Worm (Caenorhabditis elegans) whole organism, L1 larva: ENCODE results near the gene dnj-2.

Experiments
- C16A3.4 ChIP-seq: fragments of 150-350 bp; optimal IDR thresholded peaks from 2 replicates; lab custom pipeline; 2014; ENCODE audit warnings: missing biosample characterization, missing genetic modification characterization
- C34B4.2 ChIP-seq: sonication (generic microtip); optimal IDR thresholded peaks from 2 replicates; lab custom pipeline; 2017; ENCODE audit warnings: mild to moderate bottlenecking, missing genetic modification characterization, missing compliant biosample characterization
- aha-1 ChIP-seq: fragments of 150-350 bp; optimal IDR thresholded peaks from 2 replicates; lab custom pipeline; 2014; ENCODE audit warnings: missing biosample characterization, missing genetic modification characterization
- alr-1 ChIP-seq: fragments of 200-800 bp; sonication (Bioruptor generic); optimal IDR thresholded peaks from 2 replicates; lab custom pipeline; 2018; ENCODE audit warnings: borderline replicate concordance, mild to moderate bottlenecking, missing genetic modification characterization, missing compliant biosample characterization
- blmp-1 ChIP-seq: fragments of 150-350 bp; optimal IDR thresholded peaks from 2 replicates; lab custom pipeline; 2014; ENCODE audit warnings: missing biosample characterization, missing genetic modification characterization
- dpl-1 ChIP-seq, 3 experiments: fragments of 150-350 bp in 2 of 3; sonication (generic microtip) in 1 of 3; optimal IDR thresholded peaks; 2 replicates each; lab custom pipeline; 2014 to 2017; ENCODE audit warnings: missing biosample characterization in 3 of 3, missing genetic modification characterization in 3 of 3, missing genetic modification reagents in 3 of 3
- dsc-1 ChIP-seq: sonication (generic microtip); optimal IDR thresholded peaks from 2 replicates; lab custom pipeline; 2016; ENCODE audit warnings: mild to moderate bottlenecking, missing genetic modification characterization, missing compliant biosample characterization
- efl-1 ChIP-seq, 4 experiments: fragments of 150-350 bp; optimal IDR thresholded peaks in 3 of 4; peaks in 1 of 4; 1 replicate in 1 of 4; 2 replicates in 3 of 4; lab custom pipeline; 2014; ENCODE audit warnings: missing biosample characterization in 2 of 4, missing genetic modification characterization in 2 of 4, missing genetic modification reagents in 2 of 4
- elt-2 ChIP-seq: sonication (generic microtip); optimal IDR thresholded peaks from 2 replicates; lab custom pipeline; 2016; ENCODE audit warnings: missing genetic modification characterization, mild to moderate bottlenecking, inconsistent platforms, missing compliant biosample characterization, missing genetic modification reagents
- ets-5 ChIP-seq: fragments of 200-800 bp; sonication (Bioruptor generic); IDR thresholded peaks from 2 replicates; pipeline ENCODE4 v1.3.6; 2022; ENCODE audit warnings: missing genetic modification characterization, missing compliant biosample characterization
- fkh-10 ChIP-seq: sonication (generic microtip); optimal IDR thresholded peaks from 2 replicates; lab custom pipeline; 2017; ENCODE audit warnings: missing biosample characterization, missing genetic modification reagents, missing genetic modification characterization
- fkh-8 ChIP-seq: sonication (generic microtip); optimal IDR thresholded peaks from 2 replicates; lab custom pipeline; 2016; ENCODE audit warnings: mild to moderate bottlenecking, missing genetic modification characterization, missing compliant biosample characterization
- fos-1 ChIP-seq: fragments of 150-350 bp; optimal IDR thresholded peaks from 2 replicates; lab custom pipeline; 2014; ENCODE audit warnings: missing biosample characterization, missing genetic modification characterization
- isw-1 ChIP-seq: fragments of 200-800 bp; sonication (Bioruptor generic); IDR thresholded peaks from 2 replicates; pipeline ENCODE4 v1.3.6; 2022; ENCODE audit warnings: missing genetic modification characterization, missing compliant biosample characterization
- jun-1 ChIP-seq: fragments of 150-350 bp; optimal IDR thresholded peaks from 2 replicates; lab custom pipeline; 2014; ENCODE audit warnings: missing biosample characterization, missing genetic modification reagents, missing genetic modification characterization
- lin-13 ChIP-seq: fragments of 150-350 bp; optimal IDR thresholded peaks from 2 replicates; lab custom pipeline; 2014; ENCODE audit warnings: missing biosample characterization, missing genetic modification reagents, missing genetic modification characterization
- lin-14 ChIP-seq: fragments of 200-800 bp; sonication (Bioruptor generic); optimal IDR thresholded peaks from 2 replicates; lab custom pipeline; 2018; ENCODE audit warnings: mild to moderate bottlenecking, missing genetic modification characterization, moderate library complexity, missing compliant biosample characterization
- lin-15B ChIP-seq: fragments of 150-350 bp; sonication (generic microtip); optimal IDR thresholded peaks from 3 replicates; lab custom pipeline; 2014; ENCODE audit warnings: missing biosample characterization, missing genetic modification characterization
- lin-35 ChIP-seq, 2 experiments: fragments of 150-350 bp; optimal IDR thresholded peaks; 2 replicates each; lab custom pipeline; 2014; ENCODE audit warnings: missing biosample characterization in 2 of 2, missing genetic modification characterization in 2 of 2, missing genetic modification reagents in 2 of 2
- lsy-2 ChIP-seq, 2 experiments: fragments of 150-350 bp; optimal IDR thresholded peaks; 2 replicates each; lab custom pipeline; 2014; ENCODE audit warnings: missing biosample characterization in 2 of 2, missing genetic modification characterization in 2 of 2
- mab-9 ChIP-seq: fragments of 200-800 bp; sonication (Bioruptor generic); IDR thresholded peaks from 2 replicates; pipeline ENCODE4 v1.3.6; 2022; ENCODE audit warnings: missing genetic modification reagents, missing genetic modification characterization, missing compliant biosample characterization
- mdl-1 ChIP-seq, 2 experiments: fragments of 150-350 bp; optimal IDR thresholded peaks; 2 replicates each; lab custom pipeline; 2014 to 2017; ENCODE audit warnings: missing biosample characterization in 2 of 2, missing genetic modification characterization in 2 of 2, inconsistent platforms in 1 of 2
- mef-2 ChIP-seq: fragments of 150-350 bp; optimal IDR thresholded peaks from 2 replicates; lab custom pipeline; 2014; ENCODE audit warnings: missing biosample characterization, missing genetic modification characterization
- mep-1 ChIP-seq: fragments of 150-350 bp; optimal IDR thresholded peaks from 2 replicates; lab custom pipeline; 2014; ENCODE audit warnings: missing biosample characterization, missing genetic modification characterization
- nhr-12 ChIP-seq: sonication (generic microtip); optimal IDR thresholded peaks from 2 replicates; lab custom pipeline; 2017; ENCODE audit warnings: missing biosample characterization, missing genetic modification characterization
- nhr-237 ChIP-seq: fragments of 150-350 bp; optimal IDR thresholded peaks from 2 replicates; lab custom pipeline; 2014; ENCODE audit warnings: missing biosample characterization, missing genetic modification characterization
- nhr-28 ChIP-seq: fragments of 150-350 bp; optimal IDR thresholded peaks from 2 replicates; lab custom pipeline; 2014; ENCODE audit warnings: missing biosample characterization, missing genetic modification characterization
- nhr-71 ChIP-seq: sonication (generic microtip); optimal IDR thresholded peaks from 2 replicates; lab custom pipeline; 2016; ENCODE audit warnings: mild to moderate bottlenecking, missing genetic modification characterization, moderate library complexity, missing compliant biosample characterization
- nhr-90 ChIP-seq: sonication (generic microtip); optimal IDR thresholded peaks from 2 replicates; lab custom pipeline; 2016; ENCODE audit warnings: mild to moderate bottlenecking, missing genetic modification characterization, missing compliant biosample characterization; ENCODE audit not compliant: poor library complexity
- pag-3 ChIP-seq: sonication (generic microtip); optimal IDR thresholded peaks from 2 replicates; lab custom pipeline; 2017; ENCODE audit warnings: missing genetic modification characterization, mild to moderate bottlenecking, missing compliant biosample characterization, antibody characterized with exemption, borderline replicate concordance; ENCODE audit not compliant: insufficient read depth
- pqm-1 ChIP-seq: sonication (generic microtip); optimal IDR thresholded peaks from 3 replicates; lab custom pipeline; 2017; ENCODE audit warnings: missing biosample characterization, missing genetic modification characterization
- rnt-1 ChIP-seq: sonication (generic microtip); optimal IDR thresholded peaks from 2 replicates; lab custom pipeline; 2016; ENCODE audit warnings: mild to moderate bottlenecking, missing genetic modification characterization, moderate library complexity, missing compliant biosample characterization
- snpc-4 ChIP-seq: fragments of 150-350 bp; optimal IDR thresholded peaks from 2 replicates; lab custom pipeline; 2014; ENCODE audit warnings: missing biosample characterization, missing genetic modification characterization
- snu-23 ChIP-seq: sonication (generic microtip); optimal IDR thresholded peaks from 2 replicates; lab custom pipeline; 2016; ENCODE audit warnings: missing genetic modification characterization, missing compliant biosample characterization
- sox-4 ChIP-seq: sonication (generic microtip); optimal IDR thresholded peaks from 2 replicates; lab custom pipeline; 2016; ENCODE audit warnings: missing genetic modification characterization, missing compliant biosample characterization
- sptf-1 ChIP-seq: fragments of 150-350 bp; optimal IDR thresholded peaks from 2 replicates; lab custom pipeline; 2014; ENCODE audit warnings: missing biosample characterization, missing genetic modification characterization
- swsn-7 ChIP-seq: sonication (generic microtip); optimal IDR thresholded peaks from 2 replicates; lab custom pipeline; 2016; ENCODE audit warnings: missing genetic modification characterization, missing compliant biosample characterization
- tbx-2 ChIP-seq: sonication (generic microtip); optimal IDR thresholded peaks from 2 replicates; lab custom pipeline; 2016; ENCODE audit warnings: missing genetic modification characterization, missing compliant biosample characterization
- unc-130 ChIP-seq: fragments of 150-350 bp; optimal IDR thresholded peaks from 2 replicates; lab custom pipeline; 2017; ENCODE audit warnings: missing biosample characterization, missing genetic modification characterization, inconsistent platforms
- unc-62 ChIP-seq: fragments of 150-350 bp; optimal IDR thresholded peaks from 2 replicates; lab custom pipeline; 2014; ENCODE audit warnings: missing biosample characterization, missing genetic modification reagents, missing genetic modification characterization
- unc-98 ChIP-seq: fragments of 200-800 bp; sonication (Bioruptor generic); IDR thresholded peaks from 2 replicates; pipeline ENCODE4 v1.3.6; 2022; ENCODE audit warnings: missing genetic modification characterization, missing compliant biosample characterization
- vab-15 ChIP-seq: sonication (generic microtip); optimal IDR thresholded peaks from 2 replicates; lab custom pipeline; 2017; ENCODE audit warnings: missing genotype, mild to moderate bottlenecking, missing genetic modification characterization, missing compliant biosample characterization
- zag-1 ChIP-seq: fragments of 150-350 bp; optimal IDR thresholded peaks from 2 replicates; lab custom pipeline; 2014; ENCODE audit warnings: missing biosample characterization, missing genetic modification characterization
- ztf-4 ChIP-seq: fragments of 150-350 bp; optimal IDR thresholded peaks from 2 replicates; lab custom pipeline; 2014; ENCODE audit warnings: missing biosample characterization, missing genetic modification characterization

dnj-2 gene

DNA sequence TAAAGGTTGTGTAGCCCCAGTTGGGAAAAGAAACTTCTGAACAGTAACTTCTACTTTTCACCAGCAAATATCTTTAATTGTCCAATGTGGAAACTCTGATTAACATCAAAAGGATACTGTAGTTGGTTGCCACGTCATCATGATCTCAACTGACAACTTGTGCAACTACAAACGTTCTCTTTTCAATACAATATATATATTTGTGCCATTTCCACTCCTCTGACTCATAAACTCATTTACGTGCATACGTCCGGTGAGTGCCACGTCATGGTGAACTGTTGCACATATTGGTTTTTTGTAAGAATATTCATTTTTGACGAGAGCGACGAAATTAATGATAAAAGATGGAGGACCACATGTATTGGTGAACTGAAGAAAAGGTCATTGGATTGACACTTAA, 6.0 kb downstream of the dnj-2 start:
- TF ChIP-seq C34B4.2 (no peak), unc-98 (GFP tag; lab: Robert Waterston, UW) (no peak), sptf-1 (tag; lab: Kevin White, UChicago) (no peak), fkh-8 (tag; lab: Kevin White, UChicago) (no peak), mab-9 (no peak), aha-1 (tag; lab: Kevin White, UChicago) (no peak), alr-1 (tag; lab: Kevin White, UChicago) (no peak), lin-13 (GFP tag; lab: Kevin White, UChicago) (no peak), swsn-7 (tag; lab: Kevin White, UChicago) (no peak), lin-35 (GFP tag; optimal IDR thresholded peaks at IDR 0.05; lab: Kevin White, UChicago) (no peak), nhr-28 (tag; lab: Kevin White, UChicago) (no peak), lin-14 (GFP tag; lab: Kevin White, UChicago) (no peak), nhr-12 (no peak), ets-5 (GFP tag; lab: Robert Waterston, UW) (no peak), jun-1 (tag; lab: Kevin White, UChicago) (no peak), nhr-237 (tag; lab: Kevin White, UChicago) (no peak), unc-62 (GFP tag; lab: Kevin White, UChicago) (no peak), ztf-4 (tag; lab: Kevin White, UChicago) (no peak)

DNA sequence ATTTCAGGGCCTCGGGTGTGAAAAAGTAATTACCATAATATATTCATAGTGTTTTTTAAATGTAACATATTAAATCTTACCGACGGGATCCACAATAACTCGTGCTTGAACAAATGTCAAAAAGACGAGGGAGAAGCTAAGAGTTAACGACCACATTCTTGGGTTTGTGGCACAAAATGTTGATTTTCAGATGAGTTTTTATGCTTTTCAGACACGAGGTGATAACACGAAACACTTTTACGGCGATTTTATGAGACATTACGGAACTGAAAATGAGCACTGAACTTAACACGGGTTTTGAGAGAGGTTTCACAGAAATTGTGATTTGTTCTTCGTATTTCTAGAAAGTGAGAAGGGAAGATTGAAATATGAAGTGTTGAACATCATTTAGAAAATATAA, 7.2 kb downstream of the dnj-2 start, which contains the start of gene B0035.13:
Gene B0035.13, minus strand, starts transcription at position 173 of the 400 bp plus-strand sequence.
- TF ChIP-seq ets-5 (GFP tag; lab: Robert Waterston, UW), result no peak
- TF ChIP-seq efl-1 (optimal IDR thresholded peaks at IDR 0.05; lab: Kevin White, UChicago), result no peak
- peak in 1 of 2 experiments; percentile 19 for TF ChIP-seq efl-1 (GFP tag; optimal IDR thresholded peaks at IDR 0.05 in 1 of 2; lab: Kevin White, UChicago)
- peak; percentile 42 for TF ChIP-seq elt-2

DNA sequence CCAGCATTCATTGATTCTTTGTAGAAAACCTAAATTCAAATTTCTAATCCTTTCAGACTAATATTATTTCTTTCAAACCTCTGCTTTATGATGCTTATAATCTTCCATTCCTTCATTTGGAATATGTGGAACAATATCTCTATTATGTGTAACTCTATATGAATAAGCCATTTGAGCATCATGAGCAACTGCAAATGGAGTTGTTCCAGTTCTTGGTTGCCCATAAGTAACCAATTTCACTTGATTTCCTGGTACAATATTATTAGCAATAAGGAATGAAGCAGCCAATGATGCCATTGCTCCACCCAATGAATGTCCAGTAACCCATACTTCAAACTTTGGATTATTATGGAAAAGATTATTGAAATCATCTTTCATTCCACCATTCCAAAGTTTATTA, 8.8 kb downstream of the dnj-2 start:
- TF ChIP-seq unc-98 (GFP tag; lab: Robert Waterston, UW) (no peak), efl-1 (optimal IDR thresholded peaks at IDR 0.05; lab: Kevin White, UChicago) (no peak), efl-1 (GFP tag; optimal IDR thresholded peaks at IDR 0.05 in 1 of 2; lab: Kevin White, UChicago) (peak in 1 of 2 experiments; percentile 67), mdl-1 (tag; optimal IDR thresholded peaks at IDR 0.05; lab: Kevin White, UChicago) (no peak), fos-1 (tag; lab: Kevin White, UChicago) (no peak), zag-1 (tag; lab: Kevin White, UChicago) (no peak), dsc-1 (peak; percentile 55), mef-2 (no peak), pag-3 (tag; lab: Kevin White, UChicago) (no peak), mab-9 (no peak), fkh-10 (GFP tag; lab: Kevin White, UChicago) (no peak), elt-2 (no peak), unc-130 (tag; lab: Kevin White, UChicago) (no peak)

DNA sequence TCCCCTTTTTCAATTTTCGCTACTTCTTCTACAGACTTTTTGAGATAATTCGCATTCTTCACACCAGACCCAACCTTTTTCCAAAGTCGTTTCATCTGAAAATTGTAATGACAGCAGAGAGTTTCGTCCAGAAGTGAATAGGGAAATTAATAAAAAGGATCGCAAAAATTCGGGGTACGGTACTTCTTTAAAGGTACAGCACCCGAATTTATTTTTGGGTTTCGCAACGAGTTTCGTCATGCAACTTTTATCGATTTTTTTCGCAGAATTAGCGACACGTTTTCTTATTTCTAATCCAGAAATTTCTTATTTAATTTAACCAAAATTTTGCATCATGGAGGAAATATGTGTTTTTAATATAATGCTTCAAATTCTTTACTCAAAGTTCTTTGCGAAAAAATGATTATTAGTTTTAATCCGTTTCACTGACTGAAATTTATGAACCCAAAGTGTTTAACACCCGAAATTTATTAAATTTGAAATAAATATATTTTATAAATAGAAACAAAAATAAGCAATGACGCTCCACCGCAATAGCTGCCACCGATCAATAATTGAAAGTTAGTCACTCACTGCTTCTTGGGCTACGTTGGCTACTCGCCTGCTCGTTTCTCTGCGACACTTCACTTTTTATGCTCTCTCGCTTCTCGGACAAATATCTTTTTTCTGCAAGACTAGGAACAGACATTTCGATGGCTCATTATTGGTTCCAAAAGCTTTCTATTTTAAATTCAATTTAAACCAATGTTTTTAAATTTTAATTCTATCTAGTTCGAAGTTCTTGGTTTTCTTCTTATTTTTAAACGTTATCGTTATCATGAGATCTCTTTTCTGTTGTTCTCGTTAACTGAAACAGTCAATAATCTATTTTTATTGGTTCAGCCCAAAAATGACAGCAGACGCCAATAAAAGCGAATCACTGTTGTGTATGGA, 15.4 kb downstream of the dnj-2 start, which contains the start of the genes B0035.15 and dnj-1:
Gene B0035.15, minus strand, starts transcription at position 99 of the 933 bp plus-strand sequence.
Gene dnj-1, plus strand, starts transcription at position 883 of the 933 bp plus-strand sequence.
- peak in 1 of 3 experiments; percentile 43 for TF ChIP-seq dpl-1 (GFP tag; optimal IDR thresholded peaks at IDR 0.05; lab: Kevin White, UChicago)
- TF ChIP-seq lsy-2 (tag; optimal IDR thresholded peaks at IDR 0.05; lab: Kevin White, UChicago), result peak; percentile 43 to 57
- TF ChIP-seq C16A3.4 (tag; lab: Kevin White, UChicago), result peak; percentile 30
- TF ChIP-seq blmp-1 (tag; lab: Kevin White, UChicago), result peak; percentile 89
- peak; percentile 60 for TF ChIP-seq dsc-1
- peak; percentile 26 for TF ChIP-seq lin-15B
- TF ChIP-seq lin-35 (GFP tag; optimal IDR thresholded peaks at IDR 0.05; lab: Kevin White, UChicago), result peak; percentile 21 to 23
- no peak for TF ChIP-seq lin-13 (GFP tag; lab: Kevin White, UChicago)
- TF ChIP-seq mdl-1 (tag; optimal IDR thresholded peaks at IDR 0.05; lab: Kevin White, UChicago), result peak in 1 of 2 experiments; percentile 12
- peak; percentile 37 for TF ChIP-seq mep-1 (tag; lab: Kevin White, UChicago)
- no peak for TF ChIP-seq C34B4.2
- peak; percentile 16 for TF ChIP-seq tbx-2 (tag; lab: Kevin White, UChicago)
- TF ChIP-seq rnt-1 (tag; lab: Kevin White, UChicago), result peak; percentile 32
- TF ChIP-seq nhr-90, result peak; percentile 17
- peak; percentile 23 for TF ChIP-seq snpc-4 (tag; lab: Kevin White, UChicago)
- peak; percentile 30 for TF ChIP-seq snu-23
- no peak for TF ChIP-seq isw-1 (GFP tag; lab: Robert Waterston, UW)
- TF ChIP-seq pqm-1 (tag; lab: Kevin White, UChicago), result no peak
- TF ChIP-seq nhr-71, result peak; percentile 50
- peak; percentile 16 for TF ChIP-seq unc-130 (tag; lab: Kevin White, UChicago)
- no peak for TF ChIP-seq sox-4 (tag; lab: Kevin White, UChicago)
- no peak for TF ChIP-seq vab-15 (tag; lab: Kevin White, UChicago)
